Fruit fly (Drosophila melanogaster): ENCODE data around the gene CG12659.

DNA sequence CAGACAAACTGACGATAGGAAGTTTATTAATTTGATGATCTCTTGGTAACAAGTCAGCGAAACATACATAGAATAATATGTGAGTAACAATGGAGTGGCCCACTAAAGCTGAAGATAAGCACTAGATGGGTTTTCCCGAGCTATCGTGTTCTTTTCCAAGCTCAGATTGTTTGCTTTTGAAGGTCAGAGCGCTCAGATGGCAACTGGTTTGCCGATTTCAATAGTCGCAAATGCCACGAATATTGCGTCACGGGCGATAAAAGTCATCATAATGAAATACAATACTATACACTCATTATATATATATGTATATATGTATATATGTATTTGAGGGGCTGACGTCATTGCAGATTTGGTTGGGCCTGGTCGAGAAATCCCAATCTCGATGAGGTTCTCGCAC lies 11.7 kb downstream of the CG12659 start:
- TF ChIP-seq CG8159 (tag; optimal IDR thresholded peaks at IDR 0.05) (no peak), CG10348 (GFP tag; IDR thresholded peaks at IDR 0.05) (no peak), CG13204 (GFP tag; optimal IDR thresholded peaks at IDR 0.05) (no peak), D1 (tag; optimal IDR thresholded peaks at IDR 0.05) (no peak), CG14655 (GFP tag; optimal IDR thresholded peaks at IDR 0.05) (no peak), rn (GFP tag; IDR thresholded peaks at IDR 0.05) (no peak), Ets98B (GFP tag; IDR thresholded peaks at IDR 0.05) (no peak), Pif1A (GFP tag; optimal IDR thresholded peaks at IDR 0.05) (no peak), Pif1B (GFP tag; optimal IDR thresholded peaks at IDR 0.05) (no peak), Snoo (tag; optimal IDR thresholded peaks at IDR 0.05) (no peak), gl (tag; optimal IDR thresholded peaks at IDR 0.05) (no peak)
